Worm (Caenorhabditis elegans): ENCODE measurements around the gene ire-1.

The ire-1 gene

ce11 chrII:8129495-8130010, 4.8 kb upstream of the ire-1 start, which contains the start of gene ulp-4:
Gene ulp-4, plus strand, starts transcription at chrII:8129960.
- TF ChIP-seq unc-39 (tag; optimal IDR thresholded peaks at IDR 0.05) (no peak), nfya-1 (tag; optimal IDR thresholded peaks at IDR 0.05; ENCODE audit: insufficient read depth) (peak; percentile 22), tbx-2 (tag; optimal IDR thresholded peaks at IDR 0.05) (no peak), ztf-4 (tag; optimal IDR thresholded peaks at IDR 0.05) (no peak), nhr-25 (tag; optimal IDR thresholded peaks at IDR 0.05) (peak; percentile 72), elt-1 (tag; optimal IDR thresholded peaks at IDR 0.05) (peak; percentile 23), nhr-11 (tag; optimal IDR thresholded peaks at IDR 0.05) (no peak), mdl-1 (tag; optimal IDR thresholded peaks at IDR 0.05) (no peak), ama-1 (optimal IDR thresholded peaks at IDR 0.05) (peak; percentile 34)

DNA sequence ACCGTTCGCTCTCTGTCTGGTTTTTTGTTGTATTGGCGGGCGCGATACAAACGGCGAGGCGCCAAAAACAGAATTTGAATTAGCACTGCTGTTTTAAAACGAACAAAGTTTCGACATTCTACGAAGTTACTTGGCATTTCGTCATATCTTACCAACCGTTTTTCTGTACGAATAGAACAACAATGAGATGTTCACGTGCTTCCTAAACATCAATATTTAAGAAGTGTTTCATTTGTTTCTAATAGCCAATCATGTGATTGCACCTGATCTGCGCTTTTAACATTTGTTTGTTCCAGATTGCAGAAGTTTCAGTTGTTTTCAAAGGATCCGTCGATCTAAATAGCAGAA, 4.3 kb upstream of the ire-1 start:
- TF ChIP-seq lin-39 (tag; optimal IDR thresholded peaks at IDR 0.05) (no peak), nhr-43 (tag; optimal IDR thresholded peaks at IDR 0.05; ENCODE audit: poor library complexity, severe bottlenecking) (no peak), mml-1 (tag; optimal IDR thresholded peaks at IDR 0.05) (no peak), lsy-12 (tag; optimal IDR thresholded peaks at IDR 0.05) (no peak), mdl-1 (tag; optimal IDR thresholded peaks at IDR 0.05) (no peak), jun-1 (tag; optimal IDR thresholded peaks at IDR 0.05) (no peak), nhr-77 (tag; optimal IDR thresholded peaks at IDR 0.05) (no peak), ceh-9 (tag; optimal IDR thresholded peaks at IDR 0.05) (no peak), pha-4 (tag; optimal IDR thresholded peaks at IDR 0.05) (no peak), daf-12 (tag; optimal IDR thresholded peaks at IDR 0.05) (no peak), nhr-67 (tag; optimal IDR thresholded peaks at IDR 0.05) (no peak), nhr-23 (tag; optimal IDR thresholded peaks at IDR 0.05) (no peak), fos-1 (tag; optimal IDR thresholded peaks at IDR 0.05) (no peak), fkh-2 (tag; optimal IDR thresholded peaks at IDR 0.05) (no peak), unc-39 (tag; optimal IDR thresholded peaks at IDR 0.05) (no peak), eor-1 (tag; optimal IDR thresholded peaks at IDR 0.05) (no peak)

DNA sequence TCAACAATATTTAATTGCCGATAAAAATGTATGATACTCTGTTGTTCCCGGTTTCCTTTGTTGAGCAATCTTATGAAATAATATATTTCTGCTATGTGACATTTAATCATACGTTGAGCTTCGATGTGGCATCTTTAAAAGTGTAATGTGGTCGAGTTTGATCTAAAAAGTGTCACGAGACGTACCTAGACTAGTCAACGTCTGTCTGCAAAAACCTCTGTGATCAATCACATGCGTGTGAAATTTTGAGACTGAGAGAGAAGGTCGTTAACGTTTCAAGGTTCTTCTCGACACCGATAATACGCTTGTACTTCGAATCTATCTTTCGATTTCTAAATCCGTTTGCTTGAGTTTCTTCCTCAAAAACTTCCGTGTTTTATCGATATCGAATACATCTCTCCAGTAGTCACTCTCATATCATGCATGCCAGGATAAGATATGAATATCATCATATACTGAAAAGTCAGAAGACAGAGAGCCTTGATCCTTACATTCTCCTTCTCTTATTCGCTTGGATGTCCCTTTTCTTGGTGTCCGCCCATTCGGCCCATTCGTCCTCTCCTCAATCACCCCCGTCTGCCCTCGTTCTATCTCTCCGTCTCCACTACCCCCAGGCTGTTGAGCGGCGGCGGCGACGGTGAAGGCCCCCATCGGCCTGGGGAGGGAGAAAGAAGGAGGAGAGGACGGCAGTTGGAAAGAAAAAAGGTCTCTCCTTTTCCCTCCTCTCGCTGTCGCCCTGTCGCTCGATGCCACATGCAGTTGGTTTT, 3.7 kb upstream of the ire-1 start:
- TF ChIP-seq R02D3.7 (tag; optimal IDR thresholded peaks at IDR 0.05) (no peak), lsy-12 (tag; optimal IDR thresholded peaks at IDR 0.05) (no peak), ztf-11 (tag; optimal IDR thresholded peaks at IDR 0.05) (no peak), nhr-23 (tag; optimal IDR thresholded peaks at IDR 0.05) (peak; percentile 49), zag-1 (tag; optimal IDR thresholded peaks at IDR 0.05) (no peak), nhr-76 (tag; optimal IDR thresholded peaks at IDR 0.05) (no peak), lin-39 (tag; optimal IDR thresholded peaks at IDR 0.05) (peak; percentile 79), egl-5 (tag; optimal IDR thresholded peaks at IDR 0.05) (no peak), unc-39 (tag; optimal IDR thresholded peaks at IDR 0.05) (no peak), jun-1 (tag; optimal IDR thresholded peaks at IDR 0.05) (no peak), nhr-77 (tag; optimal IDR thresholded peaks at IDR 0.05) (no peak), elt-1 (tag; optimal IDR thresholded peaks at IDR 0.05) (peak; percentile 55), nhr-12 (tag; optimal IDR thresholded peaks at IDR 0.05) (no peak), nhr-25 (tag; optimal IDR thresholded peaks at IDR 0.05) (peak; percentile 94), egl-27 (tag; optimal IDR thresholded peaks at IDR 0.05) (no peak), nhr-11 (tag; optimal IDR thresholded peaks at IDR 0.05) (no peak), sea-2 (GFP tag; optimal IDR thresholded peaks at IDR 0.05) (no peak), nfya-1 (tag; optimal IDR thresholded peaks at IDR 0.05; ENCODE audit: insufficient read depth) (peak; percentile 85), fos-1 (tag; optimal IDR thresholded peaks at IDR 0.05) (no peak), eor-1 (tag; optimal IDR thresholded peaks at IDR 0.05) (no peak), ama-1 (optimal IDR thresholded peaks at IDR 0.05) (peak; percentile 40), fkh-10 (GFP tag; optimal IDR thresholded peaks at IDR 0.05) (no peak), ceh-16 (tag; optimal IDR thresholded peaks at IDR 0.05) (no peak), snpc-4 (tag; optimal IDR thresholded peaks at IDR 0.05) (no peak), fkh-2 (tag; optimal IDR thresholded peaks at IDR 0.05) (no peak), lin-15B (tag; optimal IDR thresholded peaks at IDR 0.05) (no peak), mml-1 (tag; optimal IDR thresholded peaks at IDR 0.05) (no peak), elt-3 (tag; optimal IDR thresholded peaks at IDR 0.05) (peak in 1 of 3 experiments; percentile 52), nhr-28 (tag; optimal IDR thresholded peaks at IDR 0.05) (no peak), pha-4 (tag; optimal IDR thresholded peaks at IDR 0.05) (peak; percentile 69), ceh-28 (tag; optimal IDR thresholded peaks at IDR 0.05) (peak; percentile 44), ZK546.5 (tag; optimal IDR thresholded peaks at IDR 0.05) (no peak), hmg-11 (tag; optimal IDR thresholded peaks at IDR 0.05) (peak; percentile 71), aly-2 (tag; optimal IDR thresholded peaks at IDR 0.05) (no peak), nhr-43 (tag; optimal IDR thresholded peaks at IDR 0.05; ENCODE audit: poor library complexity, severe bottlenecking) (peak; percentile 58), elt-2 (tag; optimal IDR thresholded peaks at IDR 0.05) (peak; percentile 35), ztf-4 (tag; optimal IDR thresholded peaks at IDR 0.05) (peak; percentile 50), ceh-82 (tag; optimal IDR thresholded peaks at IDR 0.05) (no peak), nhr-237 (tag; optimal IDR thresholded peaks at IDR 0.05) (no peak), tbx-2 (tag; optimal IDR thresholded peaks at IDR 0.05) (peak; percentile 0), mdl-1 (tag; optimal IDR thresholded peaks at IDR 0.05) (no peak), unc-62 (GFP tag; optimal IDR thresholded peaks at IDR 0.05) (peak; percentile 42), daf-12 (tag; optimal IDR thresholded peaks at IDR 0.05) (no peak)

Data from whole organism, L3 larva.